Worm (Caenorhabditis elegans) whole organism, L1 larva: Measurements from ENCODE around the gene chil-10.

Source experiments
- C04F5.9 ChIP-seq: sonication (generic microtip); optimal IDR thresholded peaks from 2 replicates; lab custom pipeline; 2016; ENCODE audit warnings: missing genetic modification characterization, missing compliant biosample characterization
- C34B4.2 ChIP-seq: sonication (generic microtip); optimal IDR thresholded peaks from 2 replicates; lab custom pipeline; 2017; ENCODE audit warnings: mild to moderate bottlenecking, missing genetic modification characterization, missing compliant biosample characterization
- Y116A8C.19 ChIP-seq: sonication (generic microtip); optimal IDR thresholded peaks from 2 replicates; lab custom pipeline; 2016; ENCODE audit warnings: missing compliant biosample characterization, missing genetic modification characterization, borderline replicate concordance
- aha-1 ChIP-seq: fragments of 150-350 bp; optimal IDR thresholded peaks from 2 replicates; lab custom pipeline; 2014; ENCODE audit warnings: missing biosample characterization, missing genetic modification characterization
- alr-1 ChIP-seq: fragments of 200-800 bp; sonication (Bioruptor generic); optimal IDR thresholded peaks from 2 replicates; lab custom pipeline; 2018; ENCODE audit warnings: borderline replicate concordance, mild to moderate bottlenecking, missing genetic modification characterization, missing compliant biosample characterization
- blmp-1 ChIP-seq: fragments of 150-350 bp; optimal IDR thresholded peaks from 2 replicates; lab custom pipeline; 2014; ENCODE audit warnings: missing biosample characterization, missing genetic modification characterization
- ceh-63 ChIP-seq: fragments of 200-800 bp; sonication (Bioruptor generic); optimal IDR thresholded peaks from 2 replicates; lab custom pipeline; 2018; ENCODE audit warnings: mild to moderate bottlenecking, missing genetic modification characterization, missing compliant biosample characterization
- ceh-82 ChIP-seq, 3 experiments: fragments of 150-350 bp in 1 of 3; sonication (generic microtip) in 2 of 3; optimal IDR thresholded peaks; 2 replicates each; lab custom pipeline; 2014 to 2017; ENCODE audit warnings: missing biosample characterization in 3 of 3, missing genetic modification characterization in 3 of 3
- ceh-90 ChIP-seq: sonication (generic microtip); optimal IDR thresholded peaks from 2 replicates; lab custom pipeline; 2016; ENCODE audit warnings: missing genetic modification characterization, missing compliant biosample characterization
- ces-1 ChIP-seq: fragments of 150-350 bp; optimal IDR thresholded peaks from 2 replicates; lab custom pipeline; 2014; ENCODE audit warnings: missing biosample characterization, missing genetic modification reagents, missing genetic modification characterization
- egl-13 ChIP-seq: sonication (generic microtip); optimal IDR thresholded peaks from 2 replicates; lab custom pipeline; 2016; ENCODE audit warnings: missing genotype, missing genetic modification reagents, missing genetic modification characterization, missing compliant biosample characterization
- egl-27 ChIP-seq, 2 experiments: fragments of 150-350 bp in 1 of 2; sonication (generic microtip); optimal IDR thresholded peaks; 3 replicates each; lab custom pipeline; 2017 to 2018; ENCODE audit warnings: missing biosample characterization in 2 of 2, missing genetic modification characterization in 2 of 2, missing genetic modification reagents in 2 of 2
- elt-2 ChIP-seq: sonication (generic microtip); optimal IDR thresholded peaks from 2 replicates; lab custom pipeline; 2016; ENCODE audit warnings: missing genetic modification characterization, mild to moderate bottlenecking, inconsistent platforms, missing compliant biosample characterization, missing genetic modification reagents
- elt-3 ChIP-seq, 6 experiments: fragments of 150-350 bp in 1 of 6; sonication (generic microtip); optimal IDR thresholded peaks; 2 replicates each; lab custom pipeline; 2017 to 2018; ENCODE audit warnings: missing biosample characterization in 6 of 6, missing genetic modification characterization in 6 of 6, inconsistent platforms in 1 of 6
- ets-5 ChIP-seq: fragments of 200-800 bp; sonication (Bioruptor generic); IDR thresholded peaks from 2 replicates; pipeline ENCODE4 v1.3.6; 2022; ENCODE audit warnings: missing genetic modification characterization, missing compliant biosample characterization
- fkh-10 ChIP-seq: sonication (generic microtip); optimal IDR thresholded peaks from 2 replicates; lab custom pipeline; 2017; ENCODE audit warnings: missing biosample characterization, missing genetic modification reagents, missing genetic modification characterization
- fkh-4 ChIP-seq: sonication (generic microtip); optimal IDR thresholded peaks from 2 replicates; lab custom pipeline; 2016; ENCODE audit warnings: missing compliant biosample characterization, missing genetic modification characterization, borderline replicate concordance
- fos-1 ChIP-seq: fragments of 150-350 bp; optimal IDR thresholded peaks from 2 replicates; lab custom pipeline; 2014; ENCODE audit warnings: missing biosample characterization, missing genetic modification characterization
- hlh-17 ChIP-seq: fragments of 200-800 bp; sonication (Bioruptor generic); optimal IDR thresholded peaks from 2 replicates; lab custom pipeline; 2018; ENCODE audit warnings: missing genetic modification characterization, mild to moderate bottlenecking, missing compliant biosample characterization, moderate library complexity, borderline replicate concordance
- hlh-4 ChIP-seq: sonication (generic microtip); optimal IDR thresholded peaks from 2 replicates; lab custom pipeline; 2016; ENCODE audit warnings: mild to moderate bottlenecking, missing genetic modification characterization, missing compliant biosample characterization
- hpl-2 ChIP-seq: fragments of 150-350 bp; optimal IDR thresholded peaks from 2 replicates; lab custom pipeline; 2014; ENCODE audit warnings: missing biosample characterization, missing genetic modification reagents, missing genetic modification characterization
- irx-1 ChIP-seq: sonication (generic microtip); optimal IDR thresholded peaks from 2 replicates; lab custom pipeline; 2016; ENCODE audit warnings: missing genetic modification characterization, missing compliant biosample characterization
- lin-13 ChIP-seq: fragments of 150-350 bp; optimal IDR thresholded peaks from 2 replicates; lab custom pipeline; 2014; ENCODE audit warnings: missing biosample characterization, missing genetic modification reagents, missing genetic modification characterization
- lin-35 ChIP-seq, 2 experiments: fragments of 150-350 bp; optimal IDR thresholded peaks; 2 replicates each; lab custom pipeline; 2014; ENCODE audit warnings: missing biosample characterization in 2 of 2, missing genetic modification characterization in 2 of 2, missing genetic modification reagents in 2 of 2
- mab-9 ChIP-seq: fragments of 200-800 bp; sonication (Bioruptor generic); IDR thresholded peaks from 2 replicates; pipeline ENCODE4 v1.3.6; 2022; ENCODE audit warnings: missing genetic modification reagents, missing genetic modification characterization, missing compliant biosample characterization
- mdl-1 ChIP-seq, 2 experiments: fragments of 150-350 bp; optimal IDR thresholded peaks; 2 replicates each; lab custom pipeline; 2014 to 2017; ENCODE audit warnings: missing biosample characterization in 2 of 2, missing genetic modification characterization in 2 of 2, inconsistent platforms in 1 of 2
- mep-1 ChIP-seq: fragments of 150-350 bp; optimal IDR thresholded peaks from 2 replicates; lab custom pipeline; 2014; ENCODE audit warnings: missing biosample characterization, missing genetic modification characterization
- nhr-11 ChIP-seq: fragments of 150-350 bp; optimal IDR thresholded peaks from 2 replicates; lab custom pipeline; 2014; ENCODE audit warnings: missing biosample characterization, missing genetic modification characterization
- nhr-20 ChIP-seq: sonication (generic microtip); optimal IDR thresholded peaks from 2 replicates; lab custom pipeline; 2016; ENCODE audit warnings: mild to moderate bottlenecking, missing genetic modification characterization, missing compliant biosample characterization
- nhr-237 ChIP-seq: fragments of 150-350 bp; optimal IDR thresholded peaks from 2 replicates; lab custom pipeline; 2014; ENCODE audit warnings: missing biosample characterization, missing genetic modification characterization
- nhr-28 ChIP-seq: fragments of 150-350 bp; optimal IDR thresholded peaks from 2 replicates; lab custom pipeline; 2014; ENCODE audit warnings: missing biosample characterization, missing genetic modification characterization
- nhr-47 ChIP-seq: sonication (generic microtip); optimal IDR thresholded peaks from 2 replicates; lab custom pipeline; 2016; ENCODE audit warnings: mild to moderate bottlenecking, missing genetic modification characterization, moderate library complexity, missing compliant biosample characterization
- nhr-77 ChIP-seq: fragments of 150-350 bp; optimal IDR thresholded peaks from 2 replicates; lab custom pipeline; 2014; ENCODE audit warnings: missing biosample characterization, missing genetic modification characterization
- nhr-85 ChIP-seq: sonication (generic microtip); peaks from one replicate; lab custom pipeline; 2016; ENCODE audit warnings: missing genetic modification characterization, inconsistent platforms, missing compliant biosample characterization
- pag-3 ChIP-seq: sonication (generic microtip); optimal IDR thresholded peaks from 2 replicates; lab custom pipeline; 2017; ENCODE audit warnings: missing genetic modification characterization, mild to moderate bottlenecking, missing compliant biosample characterization, antibody characterized with exemption, borderline replicate concordance; ENCODE audit not compliant: insufficient read depth
- pax-3 ChIP-seq: fragments of 200-800 bp; sonication (Bioruptor generic); optimal IDR thresholded peaks from 2 replicates; lab custom pipeline; 2018; ENCODE audit warnings: mild to moderate bottlenecking, missing genetic modification characterization, moderate library complexity, missing compliant biosample characterization
- pqm-1 ChIP-seq: sonication (generic microtip); optimal IDR thresholded peaks from 3 replicates; lab custom pipeline; 2017; ENCODE audit warnings: missing biosample characterization, missing genetic modification characterization
- rnt-1 ChIP-seq: sonication (generic microtip); optimal IDR thresholded peaks from 2 replicates; lab custom pipeline; 2016; ENCODE audit warnings: mild to moderate bottlenecking, missing genetic modification characterization, moderate library complexity, missing compliant biosample characterization
- skn-1 ChIP-seq: fragments of 150-350 bp; optimal IDR thresholded peaks from 2 replicates; lab custom pipeline; 2014; ENCODE audit warnings: missing biosample characterization, missing genetic modification characterization
- sox-4 ChIP-seq: sonication (generic microtip); optimal IDR thresholded peaks from 2 replicates; lab custom pipeline; 2016; ENCODE audit warnings: missing genetic modification characterization, missing compliant biosample characterization
- sptf-1 ChIP-seq: fragments of 150-350 bp; optimal IDR thresholded peaks from 2 replicates; lab custom pipeline; 2014; ENCODE audit warnings: missing biosample characterization, missing genetic modification characterization
- sup-37 ChIP-seq: fragments of 200-800 bp; sonication (Bioruptor generic); optimal IDR thresholded peaks from 2 replicates; lab custom pipeline; 2018; ENCODE audit warnings: mild to moderate bottlenecking, missing genetic modification characterization, missing compliant biosample characterization
- swsn-7 ChIP-seq: sonication (generic microtip); optimal IDR thresholded peaks from 2 replicates; lab custom pipeline; 2016; ENCODE audit warnings: missing genetic modification characterization, missing compliant biosample characterization
- tbx-2 ChIP-seq: sonication (generic microtip); optimal IDR thresholded peaks from 2 replicates; lab custom pipeline; 2016; ENCODE audit warnings: missing genetic modification characterization, missing compliant biosample characterization
- tlp-1 ChIP-seq: fragments of 150-350 bp; optimal IDR thresholded peaks from 2 replicates; lab custom pipeline; 2014; ENCODE audit warnings: missing biosample characterization, missing genetic modification characterization
- unc-62 ChIP-seq: fragments of 150-350 bp; optimal IDR thresholded peaks from 2 replicates; lab custom pipeline; 2014; ENCODE audit warnings: missing biosample characterization, missing genetic modification reagents, missing genetic modification characterization
- unc-86 ChIP-seq: sonication (generic microtip); optimal IDR thresholded peaks from 2 replicates; lab custom pipeline; 2016; ENCODE audit warnings: missing genetic modification characterization, missing compliant biosample characterization
- vab-15 ChIP-seq: sonication (generic microtip); optimal IDR thresholded peaks from 2 replicates; lab custom pipeline; 2017; ENCODE audit warnings: missing genotype, mild to moderate bottlenecking, missing genetic modification characterization, missing compliant biosample characterization
- xbp-1 ChIP-seq: sonication (generic microtip); optimal IDR thresholded peaks from 2 replicates; lab custom pipeline; 2016; ENCODE audit warnings: missing genetic modification characterization, missing compliant biosample characterization
- zag-1 ChIP-seq: fragments of 150-350 bp; optimal IDR thresholded peaks from 2 replicates; lab custom pipeline; 2014; ENCODE audit warnings: missing biosample characterization, missing genetic modification characterization
- ztf-11 ChIP-seq, 2 experiments: sonication (generic microtip); optimal IDR thresholded peaks; 2 replicates each; lab custom pipeline; 2016 to 2017; ENCODE audit warnings: missing genetic modification characterization in 2 of 2, missing biosample characterization in 1 of 2, missing compliant biosample characterization in 1 of 2
- ztf-4 ChIP-seq: fragments of 150-350 bp; optimal IDR thresholded peaks from 2 replicates; lab custom pipeline; 2014; ENCODE audit warnings: missing biosample characterization, missing genetic modification characterization

chil-10 gene

ce11 chrX:974499-975235 lies 17.0 kb downstream of the chil-10 start, which contains the start of gene vps-45:
Gene vps-45, minus strand, starts transcription at chrX:974848.
- TF ChIP-seq alr-1 (tag; lab: Kevin White, UChicago) (no peak), Y116A8C.19 (no peak), fkh-4 (tag; lab: Kevin White, UChicago) (no peak), blmp-1 (tag; lab: Kevin White, UChicago) (no peak), lin-35 (GFP tag; optimal IDR thresholded peaks at IDR 0.05; lab: Kevin White, UChicago) (peak; percentile 14 to 36), C34B4.2 (tag; lab: Kevin White, UChicago) (no peak), fos-1 (tag; lab: Kevin White, UChicago) (no peak), ztf-11 (tag; optimal IDR thresholded peaks at IDR 0.05; lab: Kevin White, UChicago) (no peak), nhr-47 (tag; lab: Kevin White, UChicago) (peak; percentile 34), nhr-28 (no peak), nhr-11 (no peak), egl-13 (tag; lab: Kevin White, UChicago) (peak; percentile 29), unc-62 (no peak), vab-15 (tag; lab: Kevin White, UChicago) (no peak), swsn-7 (tag; lab: Kevin White, UChicago) (peak; percentile 38), pqm-1 (no peak), sptf-1 (tag; lab: Kevin White, UChicago) (no peak), hlh-4 (no peak), tbx-2 (tag; lab: Kevin White, UChicago) (peak; percentile 43), mab-9 (no peak), ets-5 (GFP tag; lab: Robert Waterston, UW) (no peak), nhr-20 (tag; lab: Kevin White, UChicago) (peak; percentile 14), tlp-1 (no peak), skn-1 (peak; percentile 67), pag-3 (tag; lab: Kevin White, UChicago) (no peak), irx-1 (tag; lab: Kevin White, UChicago) (no peak), ceh-90 (tag; lab: Kevin White, UChicago) (no peak), nhr-85 (tag; lab: Kevin White, UChicago) (peak; percentile 62), sox-4 (tag; lab: Kevin White, UChicago) (no peak), ces-1 (GFP tag; lab: Kevin White, UChicago) (no peak), zag-1 (tag; lab: Kevin White, UChicago) (no peak), nhr-237 (tag; lab: Kevin White, UChicago) (no peak), lin-13 (no peak), mep-1 (tag; lab: Kevin White, UChicago) (peak; percentile 44), C04F5.9 (tag; lab: Kevin White, UChicago) (no peak), hpl-2 (no peak), unc-86 (tag; lab: Kevin White, UChicago) (peak; percentile 14), sup-37 (GFP tag; lab: Kevin White, UChicago) (no peak), aha-1 (tag; lab: Kevin White, UChicago) (no peak), egl-27 (tag; optimal IDR thresholded peaks at IDR 0.05; lab: Kevin White, UChicago) (no peak), nhr-77 (tag; lab: Kevin White, UChicago) (no peak), hlh-17 (GFP tag; lab: Kevin White, UChicago) (no peak), ceh-82 (tag; optimal IDR thresholded peaks at IDR 0.05; lab: Kevin White, UChicago) (peak in 2 of 3 experiments; percentile 12 to 60), elt-2 (tag; lab: Kevin White, UChicago) (peak; percentile 8), elt-3 (tag; optimal IDR thresholded peaks at IDR 0.05; lab: Kevin White, UChicago) (no peak), xbp-1 (tag; lab: Kevin White, UChicago) (peak; percentile 29), fkh-10 (no peak), ztf-4 (tag; lab: Kevin White, UChicago) (no peak), pax-3 (tag; lab: Kevin White, UChicago) (no peak), ceh-63 (GFP tag; lab: Kevin White, UChicago) (no peak), mdl-1 (tag; optimal IDR thresholded peaks at IDR 0.05; lab: Kevin White, UChicago) (peak in 1 of 2 experiments; percentile 11), rnt-1 (peak; percentile 74)
